Worm (Caenorhabditis elegans): Measurements from ENCODE around the gene F59B2.13.

F59B2.13 gene

DNA sequence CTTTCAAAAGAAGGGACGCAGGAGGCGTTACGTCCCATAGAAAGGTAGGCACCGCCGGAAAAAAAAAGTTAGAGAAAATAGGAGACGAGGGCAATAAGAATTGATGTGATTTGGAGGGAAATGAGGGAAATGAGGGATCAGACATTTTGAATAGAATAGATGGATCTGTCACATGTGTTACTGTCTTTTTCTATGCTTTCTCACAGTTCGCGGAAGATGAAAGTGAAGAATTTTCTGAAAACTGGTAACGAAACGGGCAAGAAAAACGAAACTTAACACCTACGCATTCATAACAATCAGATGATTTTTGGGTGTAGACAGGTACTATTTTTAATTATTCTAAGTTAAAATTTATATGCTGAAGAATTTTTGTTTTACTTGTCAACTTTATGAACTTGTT is 10.8 kb upstream of the F59B2.13 start, which contains the start of gene R107.9:
TSS of gene R107.9 (plus strand) at position 301 of the 400 bp plus-strand sequence.
- no peak for TF ChIP-seq zip-4 (GFP tag; optimal IDR thresholded peaks at IDR 0.05)
- no peak for TF ChIP-seq mef-2 (tag; optimal IDR thresholded peaks at IDR 0.05)
- peak; percentile 40 for TF ChIP-seq blmp-1 (tag; optimal IDR thresholded peaks at IDR 0.05)
- no peak for TF ChIP-seq hpl-2 (GFP tag; optimal IDR thresholded peaks at IDR 0.05)
- TF ChIP-seq tbx-2 (tag; optimal IDR thresholded peaks at IDR 0.05) = no peak
- no peak for TF ChIP-seq fos-1 (tag; optimal IDR thresholded peaks at IDR 0.05)
- TF ChIP-seq dpl-1 (GFP tag; optimal IDR thresholded peaks at IDR 0.05) = no peak
- TF ChIP-seq snpc-4 (tag; optimal IDR thresholded peaks at IDR 0.05) = no peak
- TF ChIP-seq lin-35 (GFP tag; optimal IDR thresholded peaks at IDR 0.05) = no peak
- no peak for TF ChIP-seq nhr-76 (tag; optimal IDR thresholded peaks at IDR 0.05)
- no peak for TF ChIP-seq efl-1 (optimal IDR thresholded peaks at IDR 0.05)
- TF ChIP-seq efl-1 (GFP tag; optimal IDR thresholded peaks at IDR 0.05 in 1 of 2) = peak in 1 of 2 experiments; percentile 73
- no peak for TF ChIP-seq nhr-47 (tag; optimal IDR thresholded peaks at IDR 0.05)
- TF ChIP-seq mdl-1 (tag; optimal IDR thresholded peaks at IDR 0.05) = no peak
- TF ChIP-seq xbp-1 (tag; optimal IDR thresholded peaks at IDR 0.05) = no peak
- no peak for TF ChIP-seq rnt-1 (tag; optimal IDR thresholded peaks at IDR 0.05)
- no peak for TF ChIP-seq vab-15 (tag; optimal IDR thresholded peaks at IDR 0.05)

DNA sequence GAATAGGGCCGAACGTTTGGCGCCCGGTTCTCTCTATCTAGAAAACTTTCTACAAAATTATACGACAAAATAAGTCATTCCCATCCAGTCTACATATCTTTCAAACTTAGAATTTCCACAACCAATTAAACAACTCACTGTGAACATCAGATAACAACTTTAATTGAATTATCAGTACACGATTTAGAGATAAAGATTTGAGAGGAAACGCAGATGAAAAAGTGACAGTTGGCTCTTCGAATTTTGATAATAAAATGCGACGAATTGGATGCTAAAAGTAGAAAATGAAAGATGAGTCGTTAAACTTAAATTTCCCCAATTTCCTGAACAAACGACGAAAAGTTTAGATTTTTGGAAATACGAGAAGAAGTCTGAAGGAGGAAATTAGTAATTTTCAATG is 8.2 kb upstream of the F59B2.13 start:
- TF ChIP-seq rnt-1 (tag; optimal IDR thresholded peaks at IDR 0.05) (peak; percentile 7), C04F5.9 (tag; optimal IDR thresholded peaks at IDR 0.05) (no peak), elt-2 (tag; optimal IDR thresholded peaks at IDR 0.05) (peak; percentile 48), skn-1 (tag; optimal IDR thresholded peaks at IDR 0.05) (no peak), grh-1 (GFP tag; IDR thresholded peaks at IDR 0.05) (no peak), pqm-1 (tag; optimal IDR thresholded peaks at IDR 0.05) (peak; percentile 8), unc-98 (GFP tag; IDR thresholded peaks at IDR 0.05) (no peak), nhr-20 (tag; optimal IDR thresholded peaks at IDR 0.05) (no peak)

DNA sequence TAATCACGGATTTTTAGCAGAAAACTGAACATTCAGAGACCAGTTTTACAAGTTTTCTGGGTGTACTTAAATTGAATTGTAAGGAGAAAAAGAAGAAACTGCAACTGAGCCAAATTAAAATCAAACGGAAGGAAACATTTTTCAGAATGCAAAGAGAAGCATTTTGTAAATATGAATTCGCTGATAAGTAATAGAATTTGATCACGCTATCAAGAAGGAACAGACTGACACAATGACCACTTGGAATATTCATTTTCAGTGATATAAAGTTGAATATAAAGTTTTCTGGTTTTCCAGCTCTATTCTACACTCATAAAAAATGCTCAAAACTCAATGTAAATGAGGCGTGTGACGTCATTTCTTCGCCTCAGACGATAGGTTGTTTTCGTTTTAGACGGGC is 7.3 kb upstream of the F59B2.13 start:
- TF ChIP-seq elt-2 (tag; optimal IDR thresholded peaks at IDR 0.05) = peak; percentile 9
- no peak for TF ChIP-seq hlh-4 (tag; optimal IDR thresholded peaks at IDR 0.05)

DNA sequence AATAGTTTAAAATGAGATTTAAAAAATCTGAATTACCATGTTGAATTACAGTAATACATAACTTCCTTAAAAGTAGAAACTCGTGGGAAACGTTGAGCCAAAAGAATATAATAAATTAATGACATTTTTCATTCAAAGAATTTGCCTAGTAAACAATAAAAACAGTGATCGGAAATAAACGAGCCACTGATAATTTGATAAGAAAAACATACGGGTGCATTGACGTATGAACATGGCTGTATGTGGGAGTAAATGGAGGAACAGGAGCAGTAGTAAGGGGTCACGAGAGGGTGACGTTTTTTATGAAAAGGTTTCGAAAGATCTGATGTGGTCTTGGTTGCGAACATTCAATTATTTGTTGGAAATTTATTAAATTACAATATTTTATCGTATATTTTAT is 4.0 kb upstream of the F59B2.13 start:
- no peak for TF ChIP-seq hpl-2 (GFP tag; optimal IDR thresholded peaks at IDR 0.05)
- no peak for TF ChIP-seq unc-62 (GFP tag; optimal IDR thresholded peaks at IDR 0.05)
- TF ChIP-seq fkh-4 (tag; optimal IDR thresholded peaks at IDR 0.05; ENCODE audit: borderline replicate concordance) = no peak
- no peak for TF ChIP-seq irx-1 (tag; optimal IDR thresholded peaks at IDR 0.05)
- peak; percentile 5 for TF ChIP-seq fkh-8 (tag; optimal IDR thresholded peaks at IDR 0.05)
- TF ChIP-seq unc-86 (tag; optimal IDR thresholded peaks at IDR 0.05) = no peak
- TF ChIP-seq nhr-90 (tag; optimal IDR thresholded peaks at IDR 0.05; ENCODE audit: poor library complexity) = no peak
- TF ChIP-seq lin-39 (tag; optimal IDR thresholded peaks at IDR 0.05) = no peak
- no peak for TF ChIP-seq C04F5.9 (tag; optimal IDR thresholded peaks at IDR 0.05)
- no peak for TF ChIP-seq hlh-4 (tag; optimal IDR thresholded peaks at IDR 0.05)
- TF ChIP-seq xbp-1 (tag; optimal IDR thresholded peaks at IDR 0.05) = no peak
- no peak for TF ChIP-seq nhr-20 (tag; optimal IDR thresholded peaks at IDR 0.05)
- TF ChIP-seq pag-3 (tag; optimal IDR thresholded peaks at IDR 0.05; ENCODE audit: borderline replicate concordance, insufficient read depth) = no peak
- peak; percentile 32 for TF ChIP-seq nhr-47 (tag; optimal IDR thresholded peaks at IDR 0.05)
- no peak for TF ChIP-seq nhr-28 (tag; optimal IDR thresholded peaks at IDR 0.05)
- TF ChIP-seq ceh-82 (tag; optimal IDR thresholded peaks at IDR 0.05) = no peak
- TF ChIP-seq C16A3.4 (tag; optimal IDR thresholded peaks at IDR 0.05) = no peak
- peak; percentile 41 for TF ChIP-seq nhr-71 (tag; optimal IDR thresholded peaks at IDR 0.05)
- TF ChIP-seq isw-1 (GFP tag; IDR thresholded peaks at IDR 0.05) = no peak
- no peak for TF ChIP-seq nhr-237 (tag; optimal IDR thresholded peaks at IDR 0.05)
- no peak for TF ChIP-seq nhr-11 (tag; optimal IDR thresholded peaks at IDR 0.05)
